Fruit fly (Drosophila melanogaster): ENCODE results near the gene Jon74E.

The Jon74E gene

DNA sequence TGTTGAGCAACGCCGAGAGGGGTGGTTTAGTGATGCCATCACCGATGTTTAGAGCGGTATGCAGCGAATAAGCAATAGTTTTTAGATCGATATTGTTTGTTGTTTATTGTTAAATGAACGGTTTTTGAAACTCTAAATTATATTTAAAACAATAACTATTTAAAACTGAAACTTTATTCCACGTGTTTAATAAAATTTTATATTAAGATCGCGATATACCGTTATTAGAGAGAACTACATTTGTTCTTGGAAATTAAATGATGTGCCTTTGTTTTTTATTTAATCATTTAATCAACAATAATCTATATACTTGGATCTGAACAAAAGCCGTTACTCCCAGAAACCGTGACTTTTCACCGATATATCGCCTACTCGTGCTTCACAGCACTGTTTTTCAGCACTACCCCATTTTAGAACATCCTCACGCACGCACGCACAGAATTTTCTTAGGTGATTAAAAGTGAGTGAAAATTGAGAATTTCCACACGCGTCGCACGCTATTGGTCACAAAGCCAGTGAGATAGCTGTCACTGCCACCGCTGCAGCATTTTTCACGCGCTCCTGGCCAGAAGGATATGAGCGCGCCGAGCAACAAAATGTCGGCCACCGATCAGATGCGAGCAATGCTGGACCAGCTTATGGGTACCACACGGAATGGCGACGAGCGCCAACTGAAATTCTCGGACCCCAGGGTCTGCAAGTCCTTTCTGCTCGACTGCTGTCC is 34.9 kb downstream of the Jon74E start, which contains the start of the genes U4-U6-60K and CG7564 (continued):
- TF ChIP-seq HHEX (GFP tag; optimal IDR thresholded peaks at IDR 0.05) (peak; percentile 61), NfI (GFP tag; optimal IDR thresholded peaks at IDR 0.05) (peak; percentile 64), CG18764 (GFP tag; optimal IDR thresholded peaks at IDR 0.05) (peak; percentile 37), al (GFP tag; IDR thresholded peaks at IDR 0.05) (peak; percentile 54), CG8089 (GFP tag; optimal IDR thresholded peaks at IDR 0.05) (no peak), CG8924 (tag; optimal IDR thresholded peaks at IDR 0.05) (peak; percentile 65), CG3838 (GFP tag; optimal IDR thresholded peaks at IDR 0.05) (no peak), jumu (GFP tag; optimal IDR thresholded peaks at IDR 0.05) (peak; percentile 50), pita (GFP tag; optimal IDR thresholded peaks at IDR 0.05) (no peak), Trl (optimal IDR thresholded peaks at IDR 0.05) (no peak), Trl (GFP tag; optimal IDR thresholded peaks at IDR 0.05) (peak; percentile 38), Nf-YC (tag; optimal IDR thresholded peaks at IDR 0.05) (peak; percentile 67), Dbx (GFP tag; IDR thresholded peaks at IDR 0.05) (peak; percentile 84), wor (GFP tag; IDR thresholded peaks at IDR 0.05) (no peak), gcm2 (GFP tag; optimal IDR thresholded peaks at IDR 0.05) (no peak), Bgb (GFP tag; IDR thresholded peaks at IDR 0.05; ENCODE audit: partially characterized antibody) (peak; percentile 97), CG14710 (tag; optimal IDR thresholded peaks at IDR 0.05) (peak; percentile 82), CG4282 (GFP tag; optimal IDR thresholded peaks at IDR 0.05) (peak; percentile 8), caup (GFP tag; optimal IDR thresholded peaks at IDR 0.05; ENCODE audit: severe bottlenecking) (peak; percentile 57), CG10321 (GFP tag; IDR thresholded peaks at IDR 0.05) (no peak), zfh2 (GFP tag; optimal IDR thresholded peaks at IDR 0.05) (peak; percentile 81), CG2129 (GFP tag; IDR thresholded peaks at IDR 0.05; ENCODE audit: partially characterized antibody) (peak; percentile 78), Atf3 (GFP tag; optimal IDR thresholded peaks at IDR 0.05) (peak; percentile 38), sug (tag; optimal IDR thresholded peaks at IDR 0.05) (peak; percentile 74), CG18619 (GFP tag; optimal IDR thresholded peaks at IDR 0.05) (peak; percentile 71), CG17802 (tag; optimal IDR thresholded peaks at IDR 0.05) (no peak), Rfx (GFP tag; IDR thresholded peaks at IDR 0.05) (peak; percentile 79), Tbp (GFP tag; optimal IDR thresholded peaks at IDR 0.05) (peak; percentile 27), CG6654 (GFP tag; optimal IDR thresholded peaks at IDR 0.05) (no peak), CG15073 (GFP tag; optimal IDR thresholded peaks at IDR 0.05) (no peak), CG10565 (GFP tag; optimal IDR thresholded peaks at IDR 0.05) (no peak), sisA (GFP tag; IDR thresholded peaks at IDR 0.05) (peak; percentile 61), ham (GFP tag; IDR thresholded peaks at IDR 0.05) (no peak), luna (GFP tag; optimal IDR thresholded peaks at IDR 0.05) (no peak), CG4707 (GFP tag; optimal IDR thresholded peaks at IDR 0.05) (no peak), Ssrp (tag; optimal IDR thresholded peaks at IDR 0.05) (peak; percentile 67), gcm (GFP tag; optimal IDR thresholded peaks at IDR 0.05) (no peak), btn (GFP tag; optimal IDR thresholded peaks at IDR 0.05) (no peak), crol (GFP tag; IDR thresholded peaks at IDR 0.05) (no peak), CG10543 (GFP tag; optimal IDR thresholded peaks at IDR 0.05) (peak; percentile 72), trem (tag; optimal IDR thresholded peaks at IDR 0.05) (peak; percentile 55), bsh (GFP tag; optimal IDR thresholded peaks at IDR 0.05) (peak in 1 of 2 experiments; percentile 8), wek (GFP tag; optimal IDR thresholded peaks at IDR 0.05) (no peak), p53 (GFP tag; optimal IDR thresholded peaks at IDR 0.05) (no peak), Camta (GFP tag; optimal IDR thresholded peaks at IDR 0.05) (peak; percentile 52), Ptx1 (GFP tag; IDR thresholded peaks at IDR 0.05) (peak; percentile 53; the same call in 1 of the 2 replicates), Sin3A (optimal IDR thresholded peaks at IDR 0.05) (peak; percentile 90), H15 (GFP tag; IDR thresholded peaks at IDR 0.05) (0 out of 3 replicates have a peak, but pooled peaks have one; percentile 28), CG9215 (GFP tag; IDR thresholded peaks at IDR 0.05) (peak; percentile 71), sna (GFP tag; IDR thresholded peaks at IDR 0.05; ENCODE audit: partially characterized antibody) (peak; percentile 91)
